Worm (Caenorhabditis elegans): ENCODE data around the gene F02E8.4.

Gene F02E8.4

ce11 chrX:4444073-4444472 is 9.8 kb upstream of the F02E8.4 start (continued):
- TF ChIP-seq F23B12.7 (tag; optimal IDR thresholded peaks at IDR 0.05; ENCODE audit: insufficient read depth), result peak; percentile 39
- peak; percentile 41 for TF ChIP-seq mes-4 (tag; optimal IDR thresholded peaks at IDR 0.05)
- TF ChIP-seq unc-62 (GFP tag; optimal IDR thresholded peaks at IDR 0.05), result no peak
- TF ChIP-seq F52B5.7 (tag; optimal IDR thresholded peaks at IDR 0.05), result peak; percentile 61
- TF ChIP-seq mcd-1 (GFP tag; IDR thresholded peaks at IDR 0.05), result peak; percentile 48
- TF ChIP-seq aptf-2 (GFP tag; conservative IDR thresholded peaks at IDR 0.05), result no peak
- no peak for TF ChIP-seq ztf-6 (GFP tag; IDR thresholded peaks at IDR 0.05)
- TF ChIP-seq nhr-179 (tag; optimal IDR thresholded peaks at IDR 0.05), result no peak
- TF ChIP-seq snpc-1.3 (tag; optimal IDR thresholded peaks at IDR 0.05; ENCODE audit: insufficient read depth), result peak; percentile 84
- TF ChIP-seq ztf-28 (GFP tag; IDR thresholded peaks at IDR 0.05), result no peak
- no peak for TF ChIP-seq aptf-3 (GFP tag; IDR thresholded peaks at IDR 0.05)
- TF ChIP-seq mel-28 (tag; optimal IDR thresholded peaks at IDR 0.05; ENCODE audit: borderline replicate concordance), result no peak
- TF ChIP-seq egrh-3 (GFP tag; IDR thresholded peaks at IDR 0.05), result no peak
- peak; percentile 89 for TF ChIP-seq Y56A3A.18 (GFP tag; IDR thresholded peaks at IDR 0.05)
- no peak for TF ChIP-seq hlh-26 (GFP tag; conservative IDR thresholded peaks at IDR 0.05)
- peak; percentile 73 for TF ChIP-seq Y53F4B.3 (GFP tag; IDR thresholded peaks at IDR 0.05)
- TF ChIP-seq him-1 (tag; optimal IDR thresholded peaks at IDR 0.05), result peak; percentile 78
- TF ChIP-seq ceh-40 (GFP tag; IDR thresholded peaks at IDR 0.05), result peak; percentile 84; the same call in 1 of the 2 replicates
- TF ChIP-seq F57A8.1 (GFP tag; optimal IDR thresholded peaks at IDR 0.05), result no peak
- TF ChIP-seq unc-130 (GFP tag; optimal IDR thresholded peaks at IDR 0.05), result no peak
- no peak for TF ChIP-seq Y53G8AR.9 (GFP tag; conservative IDR thresholded peaks at IDR 0.05)
- TF ChIP-seq lag-1 (GFP tag; IDR thresholded peaks at IDR 0.05), result no peak
- no peak for TF ChIP-seq sptf-2 (GFP tag; optimal IDR thresholded peaks at IDR 0.05)
- no peak for TF ChIP-seq nfya-2 (GFP tag; IDR thresholded peaks at IDR 0.05)
- TF ChIP-seq atf-7 (tag; optimal IDR thresholded peaks at IDR 0.05), result no peak
- TF ChIP-seq cebp-2 (GFP tag; IDR thresholded peaks at IDR 0.05), result no peak
- TF ChIP-seq F57C9.4 (tag; optimal IDR thresholded peaks at IDR 0.05), result no peak
- peak; percentile 74 for TF ChIP-seq nfyb-1 (GFP tag; IDR thresholded peaks at IDR 0.05)
- TF ChIP-seq let-526 (GFP tag; IDR thresholded peaks at IDR 0.05), result no peak
- TF ChIP-seq F37B4.10 (GFP tag; IDR thresholded peaks at IDR 0.05), result no peak
- TF ChIP-seq lir-1 (GFP tag; conservative IDR thresholded peaks at IDR 0.05), result peak; percentile 46; the same call in 1 of the 2 replicates
- peak; percentile 37; the same call in 1 of the 2 replicates for TF ChIP-seq attf-3 (GFP tag; conservative IDR thresholded peaks at IDR 0.05)
- peak; percentile 55; the same call in 1 of the 2 replicates for TF ChIP-seq madf-6 (GFP tag; IDR thresholded peaks at IDR 0.05)
- peak; percentile 25 for TF ChIP-seq ztf-3 (GFP tag; optimal IDR thresholded peaks at IDR 0.05)
- no peak for TF ChIP-seq ceh-27 (GFP tag; optimal IDR thresholded peaks at IDR 0.05)
- TF ChIP-seq B0035.1 (tag; optimal IDR thresholded peaks at IDR 0.05), result no peak
- no peak for TF ChIP-seq sdz-38 (tag; optimal IDR thresholded peaks at IDR 0.05)
- no peak for TF ChIP-seq nfya-1 (tag; optimal IDR thresholded peaks at IDR 0.05; ENCODE audit: borderline replicate concordance, insufficient read depth)
- TF ChIP-seq nhr-120 (GFP tag; IDR thresholded peaks at IDR 0.05), result no peak
- TF ChIP-seq efl-1 (GFP tag; optimal IDR thresholded peaks at IDR 0.05), result no peak
- peak in 1 of 3 experiments; percentile 71 for TF ChIP-seq lin-35 (GFP tag; optimal IDR thresholded peaks at IDR 0.05)
- TF ChIP-seq bed-2 (GFP tag; IDR thresholded peaks at IDR 0.05), result no peak
- no peak for TF ChIP-seq B0336.3 (GFP tag; IDR thresholded peaks at IDR 0.05)
- TF ChIP-seq zim-3 (tag; optimal IDR thresholded peaks at IDR 0.05), result peak; percentile 62
- peak; percentile 15; the same call in 1 of the 2 replicates for TF ChIP-seq madf-3 (GFP tag; IDR thresholded peaks at IDR 0.05)
- TF ChIP-seq ama-1 (optimal IDR thresholded peaks at IDR 0.05), result no peak
- TF ChIP-seq ama-1 (GFP tag; optimal IDR thresholded peaks at IDR 0.05), result peak in 1 of 2 experiments; percentile 85
- peak; percentile 90 for TF ChIP-seq rpc-1 (optimal IDR thresholded peaks at IDR 0.05)
- TF ChIP-seq rpc-1 (tag; optimal IDR thresholded peaks at IDR 0.05), result peak; percentile 84
- peak in 1 of 2 experiments; percentile 17 for TF ChIP-seq let-607 (tag; optimal IDR thresholded peaks at IDR 0.05)
